Worm (Caenorhabditis elegans) whole organism, L4 larva: Measurements from ENCODE around the gene clec-234.

ENCODE experiments used
- F37D6.2 ChIP-seq: sonication (generic microtip); optimal IDR thresholded peaks from 2 replicates; lab custom pipeline; 2016; ENCODE audit warnings: mild to moderate bottlenecking, missing genetic modification characterization, missing compliant biosample characterization
- Y48G9A.11 ChIP-seq: fragments of 200-800 bp; sonication (Bioruptor generic); IDR thresholded peaks from 2 replicates; pipeline ENCODE4 v1.3.6; 2022; ENCODE audit warnings: missing genetic modification reagents, missing genetic modification characterization, missing compliant biosample characterization
- Y5F2A.4 ChIP-seq: fragments of 200-800 bp; sonication (Bioruptor generic); optimal IDR thresholded peaks from 2 replicates; lab custom pipeline; 2018; ENCODE audit warnings: mild to moderate bottlenecking, missing genetic modification characterization, missing compliant biosample characterization
- ZK546.5 ChIP-seq, 2 experiments: sonication (generic microtip); optimal IDR thresholded peaks; 2 replicates each; lab custom pipeline; 2017; ENCODE audit warnings: missing biosample characterization in 2 of 2, missing genetic modification characterization in 2 of 2
- ama-1 ChIP-seq: fragments of 150-350 bp; optimal IDR thresholded peaks from 2 replicates; lab custom pipeline; 2014; ENCODE audit warnings: inconsistent platforms, mixed read lengths
- arid-1 ChIP-seq: fragments of 200-800 bp; sonication (Bioruptor generic); conservative IDR thresholded peaks from 2 replicates; pipeline ENCODE4 v1.3.6; 2022; ENCODE audit warnings: missing genetic modification reagents, missing genetic modification characterization, missing compliant biosample characterization
- ceh-32 ChIP-seq: sonication (generic microtip); optimal IDR thresholded peaks from 2 replicates; lab custom pipeline; 2016; ENCODE audit warnings: mild to moderate bottlenecking, missing genetic modification characterization, missing compliant biosample characterization; ENCODE audit not compliant: poor library complexity
- ceh-44 ChIP-seq: fragments of 200-800 bp; sonication (Bioruptor generic); IDR thresholded peaks from 2 replicates; pipeline ENCODE4 v1.3.6; 2022; ENCODE audit warnings: missing genetic modification reagents, missing genetic modification characterization, missing compliant biosample characterization
- ceh-62 ChIP-seq: sonication (generic microtip); optimal IDR thresholded peaks from 2 replicates; lab custom pipeline; 2017; ENCODE audit warnings: missing biosample characterization, missing genetic modification characterization
- ces-1 ChIP-seq: fragments of 150-350 bp; sonication (generic microtip); optimal IDR thresholded peaks from 4 replicates; lab custom pipeline; 2014; ENCODE audit warnings: missing biosample characterization, missing genetic modification reagents, missing genetic modification characterization
- dmd-6 ChIP-seq: fragments of 200-800 bp; sonication (Bioruptor generic); IDR thresholded peaks from 2 replicates; pipeline ENCODE4 v1.3.6; 2022; ENCODE audit warnings: missing genetic modification reagents, missing genetic modification characterization, missing compliant biosample characterization
- dpl-1 ChIP-seq: fragments of 150-350 bp; optimal IDR thresholded peaks from 2 replicates; lab custom pipeline; 2014; ENCODE audit warnings: missing biosample characterization, missing genetic modification reagents, missing genetic modification characterization
- duxl-1 ChIP-seq: sonication (generic microtip); optimal IDR thresholded peaks from 2 replicates; lab custom pipeline; 2016; ENCODE audit warnings: mild to moderate bottlenecking, missing genetic modification characterization, moderate library complexity, missing compliant biosample characterization; ENCODE audit not compliant: poor library complexity
- egl-27 ChIP-seq: sonication (generic microtip); optimal IDR thresholded peaks from 3 replicates; lab custom pipeline; 2017; ENCODE audit warnings: missing biosample characterization, missing genetic modification reagents, missing genetic modification characterization
- egl-43 ChIP-seq: fragments of 200-800 bp; sonication (Bioruptor generic); IDR thresholded peaks from 2 replicates; pipeline ENCODE4 v1.3.6; 2022; ENCODE audit warnings: missing genetic modification reagents, missing genetic modification characterization, missing compliant biosample characterization
- gei-8 ChIP-seq: fragments of 200-800 bp; sonication (Bioruptor generic); optimal IDR thresholded peaks from 2 replicates; lab custom pipeline; 2018; ENCODE audit warnings: mild to moderate bottlenecking, missing genetic modification characterization, missing compliant biosample characterization
- hlh-30 ChIP-seq: sonication (generic microtip); optimal IDR thresholded peaks from 2 replicates; lab custom pipeline; 2017; ENCODE audit warnings: antibody characterized with exemption, mild to moderate bottlenecking, missing genetic modification characterization, missing compliant biosample characterization; ENCODE audit not compliant: insufficient read depth
- hmg-1.1 ChIP-seq: fragments of 200-800 bp; sonication (Bioruptor generic); IDR thresholded peaks from 2 replicates; pipeline ENCODE4 v1.3.6; 2022; ENCODE audit warnings: missing genetic modification reagents, missing genetic modification characterization, missing compliant biosample characterization
- lim-7 ChIP-seq: fragments of 200-800 bp; sonication (Bioruptor generic); IDR thresholded peaks from 2 replicates; pipeline ENCODE4 v1.3.6; 2022; ENCODE audit warnings: missing genetic modification characterization, missing compliant biosample characterization
- lin-1 ChIP-seq: fragments of 200-800 bp; sonication (Bioruptor generic); IDR thresholded peaks from 2 replicates; pipeline ENCODE4 v1.3.6; 2022; ENCODE audit warnings: missing genetic modification reagents, missing genetic modification characterization, missing compliant biosample characterization
- lin-13 ChIP-seq: fragments of 150-350 bp; optimal IDR thresholded peaks from 2 replicates; lab custom pipeline; 2014; ENCODE audit warnings: missing biosample characterization, missing genetic modification reagents, missing genetic modification characterization
- lir-3 ChIP-seq: sonication (generic microtip); optimal IDR thresholded peaks from 2 replicates; lab custom pipeline; 2016; ENCODE audit warnings: mild to moderate bottlenecking, missing genetic modification characterization, missing compliant biosample characterization
- mdt-29 ChIP-seq: fragments of 200-800 bp; sonication (Bioruptor generic); IDR thresholded peaks from 2 replicates; pipeline ENCODE4 v1.3.6; 2022; ENCODE audit warnings: missing genetic modification reagents, missing genetic modification characterization, missing compliant biosample characterization
- mes-2 ChIP-seq: sonication (generic microtip); optimal IDR thresholded peaks from 2 replicates; lab custom pipeline; 2016; ENCODE audit warnings: missing genotype, mild to moderate bottlenecking, missing genetic modification characterization, missing compliant biosample characterization; ENCODE audit not compliant: poor library complexity, severe bottlenecking
- nhr-237 ChIP-seq: sonication (generic microtip); optimal IDR thresholded peaks from 2 replicates; lab custom pipeline; 2017; ENCODE audit warnings: missing biosample characterization, missing genetic modification characterization
- nhr-28 ChIP-seq: fragments of 150-350 bp; optimal IDR thresholded peaks from 2 replicates; lab custom pipeline; 2014; ENCODE audit warnings: missing biosample characterization, missing genetic modification characterization
- nhr-41 ChIP-seq: fragments of 200-800 bp; sonication (Bioruptor generic); IDR thresholded peaks from 2 replicates; pipeline ENCODE4 v1.3.6; 2022; ENCODE audit warnings: missing genetic modification reagents, missing genetic modification characterization, missing compliant biosample characterization
- nhr-42 ChIP-seq: fragments of 200-800 bp; sonication (Bioruptor generic); IDR thresholded peaks from 2 replicates; pipeline ENCODE4 v1.3.6; 2022; ENCODE audit warnings: missing genetic modification characterization, missing compliant biosample characterization
- nhr-76 ChIP-seq: fragments of 150-350 bp; optimal IDR thresholded peaks from 2 replicates; lab custom pipeline; 2014; ENCODE audit warnings: missing biosample characterization, missing genetic modification characterization
- pha-4 ChIP-seq, 2 experiments: fragments of 150-350 bp in 1 of 2; fragments of 200-800 bp in 1 of 2; sonication (Bioruptor generic) in 1 of 2; IDR thresholded peaks in 1 of 2; optimal IDR thresholded peaks in 1 of 2; 2 replicates each; pipeline versions ENCODE4 v1.3.6 to Lab custom; 2014 to 2022; ENCODE audit warnings: missing genetic modification characterization in 2 of 2, missing genetic modification reagents in 2 of 2, missing biosample characterization in 1 of 2, missing compliant biosample characterization in 1 of 2
- rbr-2 ChIP-seq: sonication (generic microtip); optimal IDR thresholded peaks from 2 replicates; lab custom pipeline; 2016; ENCODE audit warnings: missing genotype, missing genetic modification characterization, missing compliant biosample characterization
- sdz-12 ChIP-seq: fragments of 200-800 bp; sonication (Bioruptor generic); optimal IDR thresholded peaks from 2 replicates; lab custom pipeline; 2018; ENCODE audit warnings: mild to moderate bottlenecking, missing genetic modification characterization, missing compliant biosample characterization
- set-16 ChIP-seq: fragments of 200-800 bp; sonication (Bioruptor generic); IDR thresholded peaks from 2 replicates; pipeline ENCODE4 v1.3.6; 2022; ENCODE audit warnings: missing genetic modification reagents, missing genetic modification characterization, missing compliant biosample characterization
- skn-1 ChIP-seq: fragments of 150-350 bp; optimal IDR thresholded peaks from 2 replicates; lab custom pipeline; 2014; ENCODE audit warnings: missing biosample characterization, missing genetic modification characterization
- snpc-1.2 ChIP-seq: fragments of 200-800 bp; sonication (Bioruptor generic); IDR thresholded peaks from 2 replicates; pipeline ENCODE4 v1.3.6; 2022; ENCODE audit warnings: missing genetic modification reagents, missing genetic modification characterization, missing compliant biosample characterization
- snpc-4 ChIP-seq: fragments of 150-350 bp; optimal IDR thresholded peaks from 2 replicates; lab custom pipeline; 2014; ENCODE audit warnings: missing biosample characterization, missing genetic modification characterization
- tag-97 ChIP-seq: fragments of 200-800 bp; sonication (Bioruptor generic); IDR thresholded peaks from 2 replicates; pipeline ENCODE4 v1.3.6; 2022; ENCODE audit warnings: missing genetic modification characterization, missing compliant biosample characterization
- unc-62 ChIP-seq, 3 experiments: fragments of 150-350 bp in 1 of 3; sonication (generic microtip); optimal IDR thresholded peaks in 2 of 3; peaks in 1 of 3; 1 replicate in 1 of 3; 2 replicates in 2 of 3; lab custom pipeline; 2014 to 2017; ENCODE audit warnings: missing biosample characterization in 3 of 3, missing genetic modification characterization in 3 of 3, missing genetic modification reagents in 3 of 3, missing genotype in 1 of 3
- zfp-2 ChIP-seq: sonication (generic microtip); optimal IDR thresholded peaks from 2 replicates; lab custom pipeline; 2016; ENCODE audit warnings: mild to moderate bottlenecking, missing genetic modification characterization, missing compliant biosample characterization
- zip-11 ChIP-seq: fragments of 200-800 bp; sonication (Bioruptor generic); IDR thresholded peaks from 2 replicates; pipeline ENCODE4 v1.3.6; 2022; ENCODE audit warnings: missing genetic modification characterization, missing compliant biosample characterization

Gene clec-234

ce11 chrV:16401519-16401918 lies 31.9 kb downstream of the clec-234 start, which contains the start of gene F13A7.14 (continued):
- TF ChIP-seq ces-1 (GFP tag; lab: Kevin White, UChicago) (no peak), arid-1 (GFP tag; lab: Robert Waterston, UW) (no peak), nhr-76 (tag; lab: Kevin White, UChicago) (no peak), egl-27 (no peak), ceh-44 (GFP tag; lab: Robert Waterston, UW) (peak; percentile 61; the same call in 1 of the 2 replicates), zip-11 (GFP tag; lab: Robert Waterston, UW) (no peak), nhr-41 (no peak), snpc-4 (tag; lab: Kevin White, UChicago) (no peak), nhr-237 (no peak), duxl-1 (tag; lab: Kevin White, UChicago) (peak; percentile 85), mes-2 (tag; lab: Kevin White, UChicago) (peak; percentile 100), dmd-6 (GFP tag; lab: Robert Waterston, UW) (peak; percentile 75), nhr-28 (tag; lab: Kevin White, UChicago) (no peak), ceh-62 (tag; lab: Kevin White, UChicago) (no peak), gei-8 (no peak), mdt-29 (GFP tag; lab: Robert Waterston, UW) (0 out of 2 replicates have a peak, but pooled peaks have one; percentile 17), ama-1 (lab: Kevin White, UChicago) (no peak), egl-43 (GFP tag; lab: Robert Waterston, UW) (no peak), F37D6.2 (tag; lab: Kevin White, UChicago) (peak; percentile 33), dpl-1 (GFP tag; lab: Kevin White, UChicago) (peak; percentile 99), skn-1 (tag; lab: Kevin White, UChicago) (no peak), lin-1 (GFP tag; lab: Robert Waterston, UW) (no peak), rbr-2 (tag; lab: Kevin White, UChicago) (peak; percentile 52), ceh-32 (tag; lab: Kevin White, UChicago) (no peak), nhr-42 (GFP tag; lab: Robert Waterston, UW) (peak; percentile 38; the same call in 1 of the 2 replicates)

- TF ChIP-seq pha-4 (GFP tag; IDR thresholded peaks at IDR 0.05; lab: Robert Waterston, UW) (no peak), pha-4 (tag; optimal IDR thresholded peaks at IDR 0.05; lab: Kevin White, UChicago) (no peak), unc-62 (GFP tag; optimal IDR thresholded peaks at IDR 0.05 in 1 of 2; lab: Kevin White, UChicago) (peak in 1 of 2 experiments; percentile 52), unc-62 (tag; optimal IDR thresholded peaks at IDR 0.05; lab: Kevin White, UChicago) (no peak)
Observed at ce11 chrV:16399388-16399787, 34.0 kb downstream of the clec-234 start, which contains the start of gene sre-36. Gene sre-36, plus strand, starts transcription at chrV:16399688.

ce11 chrV:16395739-16396138 lies 37.6 kb downstream of the clec-234 start, which contains the start of gene F13A7.12:
Gene F13A7.12, plus strand, starts transcription at chrV:16396039.
- TF ChIP-seq hlh-30 (no peak), lim-7 (GFP tag; lab: Robert Waterston, UW) (no peak), tag-97 (GFP tag; lab: Robert Waterston, UW) (no peak), lir-3 (tag; lab: Kevin White, UChicago) (no peak), zfp-2 (tag; lab: Kevin White, UChicago) (no peak), snpc-1.2 (no peak), sdz-12 (GFP tag; lab: Kevin White, UChicago) (no peak), Y5F2A.4 (GFP tag; lab: Kevin White, UChicago) (no peak), Y48G9A.11 (GFP tag; lab: Robert Waterston, UW) (no peak), ZK546.5 (tag; optimal IDR thresholded peaks at IDR 0.05; lab: Kevin White, UChicago) (no peak), lin-13 (GFP tag; lab: Kevin White, UChicago) (no peak), hmg-1.1 (no peak), pha-4 (GFP tag; IDR thresholded peaks at IDR 0.05; lab: Robert Waterston, UW) (no peak), pha-4 (tag; optimal IDR thresholded peaks at IDR 0.05; lab: Kevin White, UChicago) (no peak), set-16 (GFP tag; lab: Robert Waterston, UW) (no peak)
- TF ChIP-seq, all 104 proteins: peak for 0
